Fruit fly (Drosophila melanogaster) whole organism, adult: ENCODE data around the gene slpr.

Experiments
- CG11617 ChIP-seq: fragments of 200-800 bp; sonication (Bioruptor generic); optimal IDR thresholded peaks from 2 replicates; lab custom pipeline; 2017; ENCODE audit warnings: mild to moderate bottlenecking, missing biosample characterization, missing genetic modification reagents, missing genetic modification characterization
- CG12768 ChIP-seq: fragments of 200-800 bp; sonication (Bioruptor generic); optimal IDR thresholded peaks from 2 replicates; lab custom pipeline; 2017; ENCODE audit warnings: missing biosample characterization, missing genetic modification characterization, mild to moderate bottlenecking, moderate library complexity, missing genetic modification reagents
- CG33017 ChIP-seq: fragments of 200-800 bp; sonication (Bioruptor generic); optimal IDR thresholded peaks from 2 replicates; lab custom pipeline; 2018; ENCODE audit warnings: missing biosample characterization, mild to moderate bottlenecking, missing genetic modification characterization, moderate library complexity
- CG7045 ChIP-seq: fragments of 200-800 bp; sonication (Bioruptor generic); optimal IDR thresholded peaks from 2 replicates; lab custom pipeline; 2017; ENCODE audit warnings: missing biosample characterization, mild to moderate bottlenecking, missing genetic modification characterization
- CG7101 ChIP-seq: fragments of 200-800 bp; sonication (Bioruptor generic); optimal IDR thresholded peaks from 2 replicates; lab custom pipeline; 2018; ENCODE audit warnings: missing biosample characterization, mild to moderate bottlenecking, missing genetic modification characterization, moderate library complexity
- Clk ChIP-seq: fragments of 200-800 bp; sonication (Bioruptor generic); optimal IDR thresholded peaks from 2 replicates; lab custom pipeline; 2017; ENCODE audit warnings: missing biosample characterization, missing genetic modification characterization
- Hr96 ChIP-seq: fragments of 200-800 bp; sonication (Bioruptor generic); optimal IDR thresholded peaks from 2 replicates; lab custom pipeline; 2016; ENCODE audit warnings: missing biosample characterization, missing genetic modification characterization
- Mnt ChIP-seq: fragments of 200-800 bp; sonication (Bioruptor generic); optimal IDR thresholded peaks from 2 replicates; lab custom pipeline; 2016; ENCODE audit warnings: missing biosample characterization, mild to moderate bottlenecking, missing genetic modification characterization
- bab1 ChIP-seq: fragments of 200-800 bp; sonication (Bioruptor generic); optimal IDR thresholded peaks from 3 replicates; lab custom pipeline; 2019; ENCODE audit warnings: missing biosample characterization, mild to moderate bottlenecking, missing genetic modification characterization, moderate library complexity
- cnc ChIP-seq, 2 experiments: fragments of >200 bp; optimal IDR thresholded peaks; 2 replicates each; lab custom pipeline; 2017
- kay ChIP-seq: fragments of 200-800 bp; sonication (Bioruptor generic); peaks from one replicate; lab custom pipeline; 2016; ENCODE audit warnings: missing biosample characterization, missing genetic modification characterization, borderline replicate concordance
- ovo ChIP-seq: fragments of 200-800 bp; sonication (Bioruptor generic); optimal IDR thresholded peaks from 2 replicates; lab custom pipeline; 2016; ENCODE audit warnings: missing biosample characterization, missing genetic modification characterization
- pad ChIP-seq: fragments of 200-800 bp; sonication (Bioruptor generic); optimal IDR thresholded peaks from 3 replicates; lab custom pipeline; 2017; ENCODE audit warnings: missing biosample characterization, missing genetic modification characterization, mild to moderate bottlenecking, moderate library complexity, missing genetic modification reagents

slpr gene

DNA sequence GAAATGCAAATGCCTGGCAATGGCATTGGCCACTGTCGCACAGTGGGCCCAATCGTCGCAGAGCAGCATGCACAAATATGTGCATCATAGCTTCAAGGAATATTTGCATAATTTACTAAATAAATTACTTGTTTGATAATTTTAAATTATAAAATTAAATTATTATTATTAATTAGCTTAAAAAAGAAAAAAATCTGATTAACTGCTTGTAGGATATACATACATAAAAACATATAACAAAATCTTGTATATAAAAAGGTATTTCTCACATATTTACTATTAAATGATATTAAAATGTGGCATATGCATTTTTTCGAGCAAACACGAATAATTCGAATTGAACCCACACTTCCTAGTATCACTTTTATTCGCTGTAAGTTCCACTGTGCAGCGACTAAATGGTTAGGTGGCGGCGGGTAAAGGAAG lies 51.7 kb downstream of the slpr start:
- no peak for TF ChIP-seq CG7045 (GFP tag; lab: Kevin White, UChicago)
- TF ChIP-seq Mnt (GFP tag; lab: Kevin White, UChicago), result no peak
- no peak for TF ChIP-seq CG11617
- no peak for TF ChIP-seq pad (GFP tag; lab: Kevin White, UChicago)
- TF ChIP-seq CG12768 (GFP tag; lab: Kevin White, UChicago), result no peak
- TF ChIP-seq Clk (GFP tag; lab: Kevin White, UChicago), result no peak
- TF ChIP-seq Hr96 (GFP tag; lab: Kevin White, UChicago), result no peak
- no peak for TF ChIP-seq CG7101 (tag; lab: Kevin White, UChicago)
- TF ChIP-seq CG33017 (tag; lab: Kevin White, UChicago), result no peak

DNA sequence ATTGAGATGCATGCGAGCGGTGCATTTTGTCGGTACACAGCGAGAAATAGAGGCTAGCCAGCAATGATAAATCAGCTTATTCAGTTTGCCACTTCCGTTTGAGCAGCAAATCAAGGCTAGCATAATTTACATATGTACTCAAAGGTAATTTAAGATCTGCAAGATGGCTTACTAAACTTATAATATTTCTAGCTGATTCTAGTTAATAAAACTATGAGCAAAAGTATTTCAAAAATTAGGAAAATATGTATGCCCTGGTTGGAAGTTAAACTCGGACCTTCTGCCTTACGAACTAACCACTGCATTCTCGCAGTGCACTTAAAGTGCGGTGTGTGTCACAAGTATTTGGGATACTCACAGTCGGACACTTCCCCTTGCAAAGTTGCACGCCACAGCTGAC lies 54.2 kb downstream of the slpr start:
- TF ChIP-seq Hr96 (GFP tag; lab: Kevin White, UChicago), result no peak

DNA sequence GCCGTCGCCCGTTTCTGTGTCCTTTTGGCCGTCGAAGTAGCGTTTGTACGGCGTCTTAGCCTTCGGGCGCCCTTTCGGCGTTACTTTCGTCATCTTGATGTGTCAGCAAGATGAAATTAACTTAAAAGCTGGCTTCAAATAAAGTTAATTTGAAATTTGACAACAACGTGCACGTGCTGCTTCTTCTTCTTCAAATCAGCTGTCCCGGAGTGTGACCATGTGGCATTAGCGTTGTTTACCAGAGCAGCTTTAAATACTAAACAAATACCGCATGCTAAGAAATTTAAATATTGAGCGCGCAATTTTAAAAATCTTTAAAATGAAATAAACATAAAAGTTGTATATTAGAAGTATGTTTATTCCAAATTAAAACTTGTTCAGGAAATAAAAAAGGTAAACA lies 56.0 kb downstream of the slpr start, which contains the start of gene CG2260:
CG2260 (minus strand) TSS at position 209 of the 400 bp plus-strand sequence.
- no peak for TF ChIP-seq kay
- no peak for TF ChIP-seq CG12768 (GFP tag; lab: Kevin White, UChicago)
- TF ChIP-seq Clk (GFP tag; lab: Kevin White, UChicago), result no peak
- TF ChIP-seq CG7045 (GFP tag; lab: Kevin White, UChicago), result no peak
- no peak for TF ChIP-seq cnc (optimal IDR thresholded peaks at IDR 0.05; lab: Kevin White, UChicago)
- TF ChIP-seq pad (GFP tag; lab: Kevin White, UChicago), result no peak
- TF ChIP-seq bab1, result peak; percentile 57
- peak; percentile 100 for TF ChIP-seq Mnt (GFP tag; lab: Kevin White, UChicago)
- no peak for TF ChIP-seq ovo (GFP tag; lab: Kevin White, UChicago)
